Worm (Caenorhabditis elegans): ENCODE results near the gene mig-15.

Gene mig-15

DNA sequence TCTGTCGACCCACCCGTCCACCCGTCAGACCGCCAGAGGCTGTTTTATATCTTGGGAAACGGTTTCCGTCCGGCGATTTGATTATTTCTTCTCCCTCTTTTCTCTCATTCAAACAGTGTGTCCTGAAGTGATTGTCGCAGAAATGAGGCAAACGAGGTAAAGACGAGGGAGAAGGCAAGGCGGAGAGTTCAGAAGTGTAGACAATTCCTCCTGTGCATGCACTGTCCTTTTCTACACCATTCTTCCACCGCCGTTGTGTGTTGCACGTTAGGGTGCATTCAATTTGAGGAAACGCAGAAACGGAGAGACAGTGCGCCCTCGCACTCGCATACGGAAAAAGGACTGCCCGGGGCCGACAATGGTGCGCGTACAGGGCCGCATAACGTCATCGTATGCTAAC, 32.8 kb downstream of the mig-15 start:
- TF ChIP-seq unc-39 (tag; optimal IDR thresholded peaks at IDR 0.05): no peak
- TF ChIP-seq mab-5 (tag; optimal IDR thresholded peaks at IDR 0.05): no peak
- TF ChIP-seq lin-32 (GFP tag; optimal IDR thresholded peaks at IDR 0.05): no peak
- peak; percentile 42 for TF ChIP-seq unc-120 (tag; optimal IDR thresholded peaks at IDR 0.05; ENCODE audit: poor library complexity, severe bottlenecking)
- peak; percentile 26 for TF ChIP-seq ham-2 (GFP tag; optimal IDR thresholded peaks at IDR 0.05)
- peak; percentile 44 for TF ChIP-seq ces-1 (GFP tag; optimal IDR thresholded peaks at IDR 0.05)
- no peak for TF ChIP-seq mep-1 (tag; optimal IDR thresholded peaks at IDR 0.05)
- TF ChIP-seq M03D4.4 (tag; optimal IDR thresholded peaks at IDR 0.05): peak; percentile 62
- peak; percentile 51 for TF ChIP-seq nhr-2 (tag; optimal IDR thresholded peaks at IDR 0.05)
- no peak for TF ChIP-seq flh-1 (GFP tag; optimal IDR thresholded peaks at IDR 0.05)
- peak; percentile 0 for TF ChIP-seq drap-1 (GFP tag; optimal IDR thresholded peaks at IDR 0.05)
- TF ChIP-seq sem-2 (GFP tag; optimal IDR thresholded peaks at IDR 0.05): no peak
- no peak for TF ChIP-seq blmp-1 (tag; optimal IDR thresholded peaks at IDR 0.05)
- peak; percentile 17 for TF ChIP-seq cnd-1 (tag; optimal IDR thresholded peaks at IDR 0.05)
- TF ChIP-seq pha-4 (tag; optimal IDR thresholded peaks at IDR 0.05): peak; percentile 17
- TF ChIP-seq zip-8 (tag; optimal IDR thresholded peaks at IDR 0.05): peak; percentile 21
- TF ChIP-seq sptf-1 (tag; optimal IDR thresholded peaks at IDR 0.05): peak; percentile 46
- TF ChIP-seq mls-2 (tag; optimal IDR thresholded peaks at IDR 0.05): peak; percentile 44
- peak; percentile 57 for TF ChIP-seq ztf-11 (tag; optimal IDR thresholded peaks at IDR 0.05)
- no peak for TF ChIP-seq nhr-28 (tag; optimal IDR thresholded peaks at IDR 0.05)
- no peak for TF ChIP-seq tbx-8 (GFP tag; optimal IDR thresholded peaks at IDR 0.05)
- TF ChIP-seq unc-62 (GFP tag; optimal IDR thresholded peaks at IDR 0.05): peak; percentile 75
- TF ChIP-seq hlh-1 (tag; optimal IDR thresholded peaks at IDR 0.05): no peak

DNA sequence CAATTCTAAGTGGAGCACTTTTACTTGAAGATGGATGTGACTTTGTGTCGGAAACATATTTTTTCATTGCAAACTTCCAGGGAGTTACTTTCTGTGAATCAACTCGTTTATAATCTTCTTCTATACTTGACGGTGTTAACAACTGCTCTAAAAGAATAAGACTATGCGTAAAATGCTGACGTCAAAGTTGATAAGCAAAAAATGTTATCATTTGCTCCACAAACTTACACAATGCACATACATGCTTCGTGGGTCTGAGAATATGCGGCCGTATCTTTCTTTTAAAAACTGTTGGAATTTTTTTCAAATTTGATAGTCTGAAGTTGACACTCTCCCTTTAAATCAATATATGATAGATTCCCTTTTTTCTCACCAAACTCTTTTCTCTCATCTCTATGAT, 33.3 kb downstream of the mig-15 start:
- TF ChIP-seq nhr-237 (tag; optimal IDR thresholded peaks at IDR 0.05): no peak
- TF ChIP-seq zip-8 (tag; optimal IDR thresholded peaks at IDR 0.05): no peak
- no peak for TF ChIP-seq blmp-1 (tag; optimal IDR thresholded peaks at IDR 0.05)
- TF ChIP-seq ham-2 (GFP tag; optimal IDR thresholded peaks at IDR 0.05): no peak
- no peak for TF ChIP-seq ztf-11 (tag; optimal IDR thresholded peaks at IDR 0.05)
- TF ChIP-seq sptf-1 (tag; optimal IDR thresholded peaks at IDR 0.05): no peak
- no peak for TF ChIP-seq mab-5 (tag; optimal IDR thresholded peaks at IDR 0.05)
- TF ChIP-seq cnd-1 (tag; optimal IDR thresholded peaks at IDR 0.05): no peak
- TF ChIP-seq ceh-83 (GFP tag; optimal IDR thresholded peaks at IDR 0.05): no peak
- TF ChIP-seq M03D4.4 (tag; optimal IDR thresholded peaks at IDR 0.05): no peak
- no peak for TF ChIP-seq lsy-2 (tag; optimal IDR thresholded peaks at IDR 0.05)
- TF ChIP-seq hlh-1 (tag; optimal IDR thresholded peaks at IDR 0.05): no peak
- no peak for TF ChIP-seq lin-13 (tag; optimal IDR thresholded peaks at IDR 0.05)
- TF ChIP-seq elt-3 (tag; optimal IDR thresholded peaks at IDR 0.05): no peak
- TF ChIP-seq ceh-39 (tag; optimal IDR thresholded peaks at IDR 0.05): no peak
- no peak for TF ChIP-seq drap-1 (GFP tag; optimal IDR thresholded peaks at IDR 0.05)
- TF ChIP-seq flh-1 (GFP tag; optimal IDR thresholded peaks at IDR 0.05): no peak
- TF ChIP-seq snpc-4 (tag; optimal IDR thresholded peaks at IDR 0.05): no peak

DNA sequence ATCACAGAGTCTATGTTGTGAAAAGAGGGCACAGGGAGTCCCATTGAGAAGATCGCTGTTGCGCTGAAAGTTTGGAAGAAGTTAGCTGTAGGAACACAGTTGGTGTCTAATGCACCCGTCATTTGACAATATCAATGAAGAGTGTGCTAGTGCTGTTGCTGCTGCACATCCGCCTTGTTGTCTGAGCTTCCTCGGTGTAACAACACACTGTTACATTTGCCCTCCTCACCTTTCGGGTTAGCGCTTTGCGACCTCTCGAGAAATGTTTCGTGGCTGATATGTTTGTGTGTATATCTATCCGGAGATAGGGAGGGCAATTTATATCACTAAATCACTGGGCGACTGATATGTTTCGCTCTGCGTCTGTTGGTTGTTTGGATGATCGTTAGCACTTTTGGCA, 34.2 kb downstream of the mig-15 start:
- TF ChIP-seq bed-3 (GFP tag; optimal IDR thresholded peaks at IDR 0.05) (no peak), nhr-2 (tag; optimal IDR thresholded peaks at IDR 0.05) (no peak), lsy-2 (tag; optimal IDR thresholded peaks at IDR 0.05) (no peak), mab-5 (tag; optimal IDR thresholded peaks at IDR 0.05) (no peak), nhr-76 (tag; optimal IDR thresholded peaks at IDR 0.05) (no peak), unc-39 (tag; optimal IDR thresholded peaks at IDR 0.05) (no peak), pha-4 (tag; optimal IDR thresholded peaks at IDR 0.05) (no peak), ces-1 (GFP tag; optimal IDR thresholded peaks at IDR 0.05) (no peak), sem-2 (GFP tag; optimal IDR thresholded peaks at IDR 0.05) (no peak), blmp-1 (tag; optimal IDR thresholded peaks at IDR 0.05) (no peak), ceh-83 (GFP tag; optimal IDR thresholded peaks at IDR 0.05) (no peak), ceh-43 (GFP tag; optimal IDR thresholded peaks at IDR 0.05) (no peak), ztf-11 (tag; optimal IDR thresholded peaks at IDR 0.05) (no peak), elt-1 (tag; optimal IDR thresholded peaks at IDR 0.05; ENCODE audit: borderline replicate concordance, insufficient read depth) (no peak), nhr-237 (tag; optimal IDR thresholded peaks at IDR 0.05) (no peak), sptf-1 (tag; optimal IDR thresholded peaks at IDR 0.05) (no peak), nhr-28 (tag; optimal IDR thresholded peaks at IDR 0.05) (no peak), M03D4.4 (tag; optimal IDR thresholded peaks at IDR 0.05) (peak; percentile 20), elt-3 (tag; optimal IDR thresholded peaks at IDR 0.05) (no peak), drap-1 (GFP tag; optimal IDR thresholded peaks at IDR 0.05) (no peak), hlh-1 (tag; optimal IDR thresholded peaks at IDR 0.05) (peak; percentile 93), ham-2 (GFP tag; optimal IDR thresholded peaks at IDR 0.05) (peak; percentile 25), nhr-12 (tag; optimal IDR thresholded peaks at IDR 0.05) (no peak), snpc-4 (tag; optimal IDR thresholded peaks at IDR 0.05) (no peak), tbx-8 (GFP tag; optimal IDR thresholded peaks at IDR 0.05) (no peak), cnd-1 (tag; optimal IDR thresholded peaks at IDR 0.05) (no peak), flh-1 (GFP tag; optimal IDR thresholded peaks at IDR 0.05) (no peak), lin-13 (tag; optimal IDR thresholded peaks at IDR 0.05) (no peak), ceh-39 (tag; optimal IDR thresholded peaks at IDR 0.05) (no peak), mls-2 (tag; optimal IDR thresholded peaks at IDR 0.05) (no peak), zip-8 (tag; optimal IDR thresholded peaks at IDR 0.05) (no peak), lin-32 (GFP tag; optimal IDR thresholded peaks at IDR 0.05) (no peak), mep-1 (tag; optimal IDR thresholded peaks at IDR 0.05) (no peak), unc-120 (tag; optimal IDR thresholded peaks at IDR 0.05; ENCODE audit: poor library complexity, severe bottlenecking) (peak; percentile 60), unc-62 (GFP tag; optimal IDR thresholded peaks at IDR 0.05) (peak; percentile 87)
